Worm (Caenorhabditis elegans): Measurements from ENCODE around the gene nbs-1.
A peak's percentile ranks its signal among the peaks of the same experiment; 100 is the strongest.

nbs-1 gene

DNA sequence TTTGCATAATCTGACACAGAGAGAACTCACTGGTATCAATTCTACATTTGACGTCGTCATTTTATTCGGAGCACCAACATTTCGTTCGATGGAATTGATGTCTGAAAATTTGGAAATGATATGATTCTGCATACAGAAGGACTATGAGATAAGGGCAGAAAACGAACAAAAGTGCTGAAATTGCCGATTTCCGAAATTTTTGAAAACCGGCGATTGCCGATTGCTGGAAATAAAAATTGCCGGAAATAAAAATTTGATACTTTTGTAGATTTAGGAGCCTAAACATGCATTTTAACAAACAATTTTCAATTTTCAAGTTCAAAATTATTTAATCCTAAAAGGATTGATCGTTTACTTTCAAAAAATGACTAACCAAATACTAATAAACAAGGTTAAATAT is 6.9 kb downstream of the nbs-1 start, which contains the start of gene unc-53:
TSS of gene unc-53 (minus strand) at position 101 of the 400 bp plus-strand sequence.
- TF ChIP-seq zip-4 (GFP tag; optimal IDR thresholded peaks at IDR 0.05) (no peak), sup-37 (GFP tag; optimal IDR thresholded peaks at IDR 0.05) (no peak), ztf-11 (tag; optimal IDR thresholded peaks at IDR 0.05) (no peak), lin-14 (GFP tag; optimal IDR thresholded peaks at IDR 0.05) (no peak), ceh-63 (GFP tag; optimal IDR thresholded peaks at IDR 0.05) (no peak), nhr-20 (tag; optimal IDR thresholded peaks at IDR 0.05) (no peak), grh-1 (GFP tag; IDR thresholded peaks at IDR 0.05) (no peak), mef-2 (tag; optimal IDR thresholded peaks at IDR 0.05) (no peak), Y116A8C.19 (tag; optimal IDR thresholded peaks at IDR 0.05; ENCODE audit: borderline replicate concordance) (no peak), F16B12.6 (tag; optimal IDR thresholded peaks at IDR 0.05) (no peak)

DNA sequence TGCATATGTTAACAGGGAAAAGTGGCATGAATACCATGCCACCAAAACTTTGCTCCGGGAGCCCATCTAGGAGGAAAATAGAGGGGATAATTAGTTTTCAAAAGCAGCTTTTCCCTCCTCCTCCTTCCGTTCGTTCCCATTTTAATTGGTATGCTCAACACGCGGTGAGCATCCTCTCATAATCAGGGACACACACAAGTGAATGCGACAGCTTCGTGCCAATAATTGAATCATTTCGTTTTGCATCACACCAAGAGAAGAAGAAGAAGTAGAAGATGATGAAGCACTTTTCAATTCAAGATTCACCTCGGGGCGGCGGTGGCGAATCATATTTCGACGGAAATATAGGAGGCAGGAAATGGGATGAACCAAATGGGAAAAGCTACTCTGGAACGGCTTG is 8.1 kb downstream of the nbs-1 start:
- no peak for TF ChIP-seq nhr-90 (tag; optimal IDR thresholded peaks at IDR 0.05; ENCODE audit: poor library complexity)
- no peak for TF ChIP-seq hlh-4 (tag; optimal IDR thresholded peaks at IDR 0.05)
- peak; percentile 6 for TF ChIP-seq lin-14 (GFP tag; optimal IDR thresholded peaks at IDR 0.05)

DNA sequence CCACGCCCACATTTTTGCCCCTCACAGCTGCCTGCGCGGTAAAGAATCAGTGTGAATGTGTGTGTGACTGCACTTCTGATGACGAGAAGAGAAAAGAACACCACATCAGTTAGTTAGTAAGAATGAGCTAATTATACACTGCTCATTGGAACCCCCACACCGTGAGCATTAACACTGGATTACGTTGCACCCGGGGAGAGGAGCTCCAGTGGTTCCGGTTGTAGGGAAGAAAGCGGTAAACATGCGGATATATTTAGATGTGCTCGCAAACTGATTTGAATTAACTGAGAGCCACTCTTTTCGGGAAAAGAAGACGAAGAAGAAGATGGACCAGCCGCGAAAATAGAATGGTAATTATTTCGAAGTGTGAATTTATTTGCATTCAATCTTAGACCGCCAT is 9.5 kb downstream of the nbs-1 start:
- TF ChIP-seq skn-1 (tag; optimal IDR thresholded peaks at IDR 0.05) (no peak), unc-98 (GFP tag; IDR thresholded peaks at IDR 0.05) (no peak), C04F5.9 (tag; optimal IDR thresholded peaks at IDR 0.05) (no peak), aly-2 (tag; optimal IDR thresholded peaks at IDR 0.05) (no peak), rnt-1 (tag; optimal IDR thresholded peaks at IDR 0.05) (no peak), nhr-84 (tag; optimal IDR thresholded peaks at IDR 0.05) (no peak), mef-2 (tag; optimal IDR thresholded peaks at IDR 0.05) (no peak)

DNA sequence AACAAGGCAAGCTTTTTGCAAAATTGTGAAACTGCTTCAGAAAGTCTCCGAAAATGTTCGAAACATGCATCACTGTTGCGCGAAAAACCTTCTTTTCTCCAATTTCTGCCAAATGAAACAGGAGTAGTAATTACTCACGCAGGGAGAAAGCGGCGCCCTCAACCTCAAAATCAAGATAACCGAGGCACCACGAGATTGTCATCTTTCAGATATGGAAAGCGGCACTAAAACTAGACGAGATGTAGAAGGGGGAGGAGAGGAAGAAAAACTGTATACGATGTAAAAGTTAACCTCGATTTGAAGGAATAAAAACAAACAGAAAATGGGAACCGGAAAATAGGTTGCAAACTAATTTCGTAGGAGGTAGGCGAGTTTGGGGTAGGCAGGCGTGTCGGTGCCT is 19.7 kb downstream of the nbs-1 start:
- TF ChIP-seq rnt-1 (tag; optimal IDR thresholded peaks at IDR 0.05) (peak; percentile 35), blmp-1 (tag; optimal IDR thresholded peaks at IDR 0.05) (peak; percentile 57), grh-1 (GFP tag; IDR thresholded peaks at IDR 0.05) (no peak), nhr-85 (tag) (peak; percentile 0), lin-14 (GFP tag; optimal IDR thresholded peaks at IDR 0.05) (peak; percentile 34)

DNA sequence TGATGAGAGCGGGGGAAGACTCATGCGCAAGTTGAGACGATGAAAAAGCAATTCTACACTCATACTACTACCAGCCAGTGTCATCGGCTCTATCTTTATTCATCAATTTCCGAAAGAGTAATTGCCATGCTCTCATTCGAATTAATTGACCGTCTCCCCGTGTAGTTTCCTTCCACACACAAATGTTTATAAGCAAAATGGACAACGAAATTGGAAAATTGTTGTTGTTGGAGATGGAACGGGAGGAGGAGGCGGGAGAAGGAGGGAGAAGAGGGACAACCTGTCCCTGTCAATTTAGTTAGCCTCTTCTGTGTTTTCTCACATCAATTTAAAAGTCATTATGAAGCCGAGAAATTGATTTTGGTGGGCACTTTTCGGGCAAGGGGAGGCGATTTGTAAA is 23.7 kb downstream of the nbs-1 start:
- no peak for TF ChIP-seq efl-1 (optimal IDR thresholded peaks at IDR 0.05)
- TF ChIP-seq efl-1 (GFP tag; optimal IDR thresholded peaks at IDR 0.05 in 1 of 2) = peak in 1 of 2 experiments; percentile 37
- no peak for TF ChIP-seq C34B4.2 (tag; optimal IDR thresholded peaks at IDR 0.05)

DNA sequence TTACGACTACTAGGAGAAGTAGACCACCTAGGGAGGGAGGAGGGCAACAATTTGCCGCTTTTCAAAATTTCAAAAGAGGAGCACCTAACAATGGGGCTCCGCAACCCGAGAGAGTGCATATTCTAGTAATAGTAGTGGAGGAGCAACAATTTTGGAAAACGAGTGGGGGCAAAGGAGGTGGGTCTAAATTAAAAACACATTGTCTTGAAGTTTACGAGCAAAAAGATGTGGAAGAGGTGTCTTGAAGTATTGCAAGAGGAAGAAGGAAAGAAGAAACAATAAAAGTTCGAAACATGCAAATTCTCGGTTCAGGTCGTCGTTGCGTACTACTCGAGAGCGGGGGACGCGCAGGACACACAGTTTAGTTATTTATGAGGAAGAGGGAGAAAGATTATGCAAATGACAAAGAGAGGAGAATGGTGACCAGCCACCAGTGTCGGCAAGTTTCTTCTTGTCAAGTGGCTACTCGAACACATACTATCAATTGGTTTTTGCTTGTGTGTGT is 32.0 kb downstream of the nbs-1 start:
- TF ChIP-seq sup-37 (GFP tag; optimal IDR thresholded peaks at IDR 0.05) (no peak), nhr-90 (tag; optimal IDR thresholded peaks at IDR 0.05; ENCODE audit: poor library complexity) (no peak), blmp-1 (tag; optimal IDR thresholded peaks at IDR 0.05) (no peak), Y116A8C.19 (tag; optimal IDR thresholded peaks at IDR 0.05; ENCODE audit: borderline replicate concordance) (no peak), nhr-12 (tag; optimal IDR thresholded peaks at IDR 0.05) (no peak), lin-39 (tag; optimal IDR thresholded peaks at IDR 0.05) (no peak), isw-1 (GFP tag; IDR thresholded peaks at IDR 0.05) (no peak), mep-1 (tag; optimal IDR thresholded peaks at IDR 0.05) (no peak), nhr-85 (tag) (no peak), fkh-10 (GFP tag; optimal IDR thresholded peaks at IDR 0.05) (peak; percentile 45), dsc-1 (tag; optimal IDR thresholded peaks at IDR 0.05) (peak; percentile 79), snu-23 (GFP tag; optimal IDR thresholded peaks at IDR 0.05) (no peak), nhr-11 (tag; optimal IDR thresholded peaks at IDR 0.05) (no peak), nhr-47 (tag; optimal IDR thresholded peaks at IDR 0.05) (no peak), lin-14 (GFP tag; optimal IDR thresholded peaks at IDR 0.05) (peak; percentile 11), C16A3.4 (tag; optimal IDR thresholded peaks at IDR 0.05) (no peak), elt-3 (tag; optimal IDR thresholded peaks at IDR 0.05) (no peak), lin-13 (GFP tag; optimal IDR thresholded peaks at IDR 0.05) (no peak), vab-15 (tag; optimal IDR thresholded peaks at IDR 0.05) (no peak), nhr-20 (tag; optimal IDR thresholded peaks at IDR 0.05) (no peak), fkh-8 (tag; optimal IDR thresholded peaks at IDR 0.05) (no peak), lir-3 (tag; optimal IDR thresholded peaks at IDR 0.05; ENCODE audit: poor library complexity) (no peak), egl-27 (tag; optimal IDR thresholded peaks at IDR 0.05) (no peak), ama-1 (optimal IDR thresholded peaks at IDR 0.05) (no peak), fkh-4 (tag; optimal IDR thresholded peaks at IDR 0.05; ENCODE audit: borderline replicate concordance) (peak; percentile 52)
